Worm (Caenorhabditis elegans) whole organism, L1 larva: ENCODE data around the gene Y77E11A.8.

ENCODE experiments used
- C04F5.9 ChIP-seq: sonication (generic microtip); optimal IDR thresholded peaks from 2 replicates; lab custom pipeline; 2016; ENCODE audit warnings: missing genetic modification characterization, missing compliant biosample characterization
- C16A3.4 ChIP-seq: fragments of 150-350 bp; optimal IDR thresholded peaks from 2 replicates; lab custom pipeline; 2014; ENCODE audit warnings: missing biosample characterization, missing genetic modification characterization
- F16B12.6 ChIP-seq: fragments of 150-350 bp; optimal IDR thresholded peaks from 2 replicates; lab custom pipeline; 2014; ENCODE audit warnings: missing biosample characterization, missing genetic modification characterization
- aha-1 ChIP-seq: fragments of 150-350 bp; optimal IDR thresholded peaks from 2 replicates; lab custom pipeline; 2014; ENCODE audit warnings: missing biosample characterization, missing genetic modification characterization
- alr-1 ChIP-seq: fragments of 200-800 bp; sonication (Bioruptor generic); optimal IDR thresholded peaks from 2 replicates; lab custom pipeline; 2018; ENCODE audit warnings: borderline replicate concordance, mild to moderate bottlenecking, missing genetic modification characterization, missing compliant biosample characterization
- aly-2 ChIP-seq: fragments of 150-350 bp; optimal IDR thresholded peaks from 2 replicates; lab custom pipeline; 2014; ENCODE audit warnings: missing biosample characterization, missing genetic modification characterization
- ama-1 ChIP-seq: fragments of 150-350 bp; optimal IDR thresholded peaks from 2 replicates; lab custom pipeline; 2014
- ceh-82 ChIP-seq, 3 experiments: fragments of 150-350 bp in 1 of 3; sonication (generic microtip) in 2 of 3; optimal IDR thresholded peaks; 2 replicates each; lab custom pipeline; 2014 to 2017; ENCODE audit warnings: missing biosample characterization in 3 of 3, missing genetic modification characterization in 3 of 3
- ceh-88 ChIP-seq: fragments of 200-800 bp; sonication (Bioruptor generic); IDR thresholded peaks from 2 replicates; pipeline ENCODE4 v1.3.6; 2022; ENCODE audit warnings: missing genetic modification characterization, missing compliant biosample characterization
- ces-1 ChIP-seq: fragments of 150-350 bp; optimal IDR thresholded peaks from 2 replicates; lab custom pipeline; 2014; ENCODE audit warnings: missing biosample characterization, missing genetic modification reagents, missing genetic modification characterization
- dsc-1 ChIP-seq: sonication (generic microtip); optimal IDR thresholded peaks from 2 replicates; lab custom pipeline; 2016; ENCODE audit warnings: mild to moderate bottlenecking, missing genetic modification characterization, missing compliant biosample characterization
- egl-13 ChIP-seq: sonication (generic microtip); optimal IDR thresholded peaks from 2 replicates; lab custom pipeline; 2016; ENCODE audit warnings: missing genotype, missing genetic modification reagents, missing genetic modification characterization, missing compliant biosample characterization
- egl-27 ChIP-seq, 2 experiments: fragments of 150-350 bp in 1 of 2; sonication (generic microtip); optimal IDR thresholded peaks; 3 replicates each; lab custom pipeline; 2017 to 2018; ENCODE audit warnings: missing biosample characterization in 2 of 2, missing genetic modification characterization in 2 of 2, missing genetic modification reagents in 2 of 2
- ets-5 ChIP-seq: fragments of 200-800 bp; sonication (Bioruptor generic); IDR thresholded peaks from 2 replicates; pipeline ENCODE4 v1.3.6; 2022; ENCODE audit warnings: missing genetic modification characterization, missing compliant biosample characterization
- fkh-10 ChIP-seq: sonication (generic microtip); optimal IDR thresholded peaks from 2 replicates; lab custom pipeline; 2017; ENCODE audit warnings: missing biosample characterization, missing genetic modification reagents, missing genetic modification characterization
- fkh-4 ChIP-seq: sonication (generic microtip); optimal IDR thresholded peaks from 2 replicates; lab custom pipeline; 2016; ENCODE audit warnings: missing compliant biosample characterization, missing genetic modification characterization, borderline replicate concordance
- fkh-8 ChIP-seq: sonication (generic microtip); optimal IDR thresholded peaks from 2 replicates; lab custom pipeline; 2016; ENCODE audit warnings: mild to moderate bottlenecking, missing genetic modification characterization, missing compliant biosample characterization
- hlh-4 ChIP-seq: sonication (generic microtip); optimal IDR thresholded peaks from 2 replicates; lab custom pipeline; 2016; ENCODE audit warnings: mild to moderate bottlenecking, missing genetic modification characterization, missing compliant biosample characterization
- isw-1 ChIP-seq: fragments of 200-800 bp; sonication (Bioruptor generic); IDR thresholded peaks from 2 replicates; pipeline ENCODE4 v1.3.6; 2022; ENCODE audit warnings: missing genetic modification characterization, missing compliant biosample characterization
- jun-1 ChIP-seq: fragments of 150-350 bp; optimal IDR thresholded peaks from 2 replicates; lab custom pipeline; 2014; ENCODE audit warnings: missing biosample characterization, missing genetic modification reagents, missing genetic modification characterization
- lin-13 ChIP-seq: fragments of 150-350 bp; optimal IDR thresholded peaks from 2 replicates; lab custom pipeline; 2014; ENCODE audit warnings: missing biosample characterization, missing genetic modification reagents, missing genetic modification characterization
- lin-14 ChIP-seq: fragments of 200-800 bp; sonication (Bioruptor generic); optimal IDR thresholded peaks from 2 replicates; lab custom pipeline; 2018; ENCODE audit warnings: mild to moderate bottlenecking, missing genetic modification characterization, moderate library complexity, missing compliant biosample characterization
- lin-15B ChIP-seq: fragments of 150-350 bp; sonication (generic microtip); optimal IDR thresholded peaks from 3 replicates; lab custom pipeline; 2014; ENCODE audit warnings: missing biosample characterization, missing genetic modification characterization
- lin-35 ChIP-seq, 2 experiments: fragments of 150-350 bp; optimal IDR thresholded peaks; 2 replicates each; lab custom pipeline; 2014; ENCODE audit warnings: missing biosample characterization in 2 of 2, missing genetic modification characterization in 2 of 2, missing genetic modification reagents in 2 of 2
- lir-3 ChIP-seq: sonication (generic microtip); optimal IDR thresholded peaks from 2 replicates; lab custom pipeline; 2016; ENCODE audit warnings: mild to moderate bottlenecking, missing genetic modification characterization, moderate library complexity, missing compliant biosample characterization; ENCODE audit not compliant: poor library complexity
- mdl-1 ChIP-seq, 2 experiments: fragments of 150-350 bp; optimal IDR thresholded peaks; 2 replicates each; lab custom pipeline; 2014 to 2017; ENCODE audit warnings: missing biosample characterization in 2 of 2, missing genetic modification characterization in 2 of 2, inconsistent platforms in 1 of 2
- mef-2 ChIP-seq: fragments of 150-350 bp; optimal IDR thresholded peaks from 2 replicates; lab custom pipeline; 2014; ENCODE audit warnings: missing biosample characterization, missing genetic modification characterization
- mep-1 ChIP-seq: fragments of 150-350 bp; optimal IDR thresholded peaks from 2 replicates; lab custom pipeline; 2014; ENCODE audit warnings: missing biosample characterization, missing genetic modification characterization
- nhr-12 ChIP-seq: sonication (generic microtip); optimal IDR thresholded peaks from 2 replicates; lab custom pipeline; 2017; ENCODE audit warnings: missing biosample characterization, missing genetic modification characterization
- nhr-19 ChIP-seq: fragments of 200-800 bp; sonication (Bioruptor generic); conservative IDR thresholded peaks from 2 replicates; pipeline ENCODE4 v1.3.6; 2022; ENCODE audit warnings: missing genetic modification characterization, missing compliant biosample characterization
- nhr-20 ChIP-seq: sonication (generic microtip); optimal IDR thresholded peaks from 2 replicates; lab custom pipeline; 2016; ENCODE audit warnings: mild to moderate bottlenecking, missing genetic modification characterization, missing compliant biosample characterization
- nhr-28 ChIP-seq: fragments of 150-350 bp; optimal IDR thresholded peaks from 2 replicates; lab custom pipeline; 2014; ENCODE audit warnings: missing biosample characterization, missing genetic modification characterization
- nhr-76 ChIP-seq: sonication (generic microtip); optimal IDR thresholded peaks from 2 replicates; lab custom pipeline; 2017; ENCODE audit warnings: missing biosample characterization, missing genetic modification characterization
- nhr-77 ChIP-seq: fragments of 150-350 bp; optimal IDR thresholded peaks from 2 replicates; lab custom pipeline; 2014; ENCODE audit warnings: missing biosample characterization, missing genetic modification characterization
- nhr-84 ChIP-seq: sonication (generic microtip); optimal IDR thresholded peaks from 2 replicates; lab custom pipeline; 2017; ENCODE audit warnings: missing biosample characterization, missing genetic modification characterization
- nhr-85 ChIP-seq: sonication (generic microtip); peaks from one replicate; lab custom pipeline; 2016; ENCODE audit warnings: missing genetic modification characterization, inconsistent platforms, missing compliant biosample characterization
- nhr-90 ChIP-seq: sonication (generic microtip); optimal IDR thresholded peaks from 2 replicates; lab custom pipeline; 2016; ENCODE audit warnings: mild to moderate bottlenecking, missing genetic modification characterization, missing compliant biosample characterization; ENCODE audit not compliant: poor library complexity
- pag-3 ChIP-seq: sonication (generic microtip); optimal IDR thresholded peaks from 2 replicates; lab custom pipeline; 2017; ENCODE audit warnings: missing genetic modification characterization, mild to moderate bottlenecking, missing compliant biosample characterization, antibody characterized with exemption, borderline replicate concordance; ENCODE audit not compliant: insufficient read depth
- pax-3 ChIP-seq: fragments of 200-800 bp; sonication (Bioruptor generic); optimal IDR thresholded peaks from 2 replicates; lab custom pipeline; 2018; ENCODE audit warnings: mild to moderate bottlenecking, missing genetic modification characterization, moderate library complexity, missing compliant biosample characterization
- pqm-1 ChIP-seq: sonication (generic microtip); optimal IDR thresholded peaks from 3 replicates; lab custom pipeline; 2017; ENCODE audit warnings: missing biosample characterization, missing genetic modification characterization
- rnt-1 ChIP-seq: sonication (generic microtip); optimal IDR thresholded peaks from 2 replicates; lab custom pipeline; 2016; ENCODE audit warnings: mild to moderate bottlenecking, missing genetic modification characterization, moderate library complexity, missing compliant biosample characterization
- skn-1 ChIP-seq: fragments of 150-350 bp; optimal IDR thresholded peaks from 2 replicates; lab custom pipeline; 2014; ENCODE audit warnings: missing biosample characterization, missing genetic modification characterization
- snpc-4 ChIP-seq: fragments of 150-350 bp; optimal IDR thresholded peaks from 2 replicates; lab custom pipeline; 2014; ENCODE audit warnings: missing biosample characterization, missing genetic modification characterization
- sox-4 ChIP-seq: sonication (generic microtip); optimal IDR thresholded peaks from 2 replicates; lab custom pipeline; 2016; ENCODE audit warnings: missing genetic modification characterization, missing compliant biosample characterization
- sptf-1 ChIP-seq: fragments of 150-350 bp; optimal IDR thresholded peaks from 2 replicates; lab custom pipeline; 2014; ENCODE audit warnings: missing biosample characterization, missing genetic modification characterization
- swsn-7 ChIP-seq: sonication (generic microtip); optimal IDR thresholded peaks from 2 replicates; lab custom pipeline; 2016; ENCODE audit warnings: missing genetic modification characterization, missing compliant biosample characterization
- tbx-2 ChIP-seq: sonication (generic microtip); optimal IDR thresholded peaks from 2 replicates; lab custom pipeline; 2016; ENCODE audit warnings: missing genetic modification characterization, missing compliant biosample characterization
- tlp-1 ChIP-seq: fragments of 150-350 bp; optimal IDR thresholded peaks from 2 replicates; lab custom pipeline; 2014; ENCODE audit warnings: missing biosample characterization, missing genetic modification characterization
- unc-130 ChIP-seq: fragments of 150-350 bp; optimal IDR thresholded peaks from 2 replicates; lab custom pipeline; 2017; ENCODE audit warnings: missing biosample characterization, missing genetic modification characterization, inconsistent platforms
- unc-62 ChIP-seq: fragments of 150-350 bp; optimal IDR thresholded peaks from 2 replicates; lab custom pipeline; 2014; ENCODE audit warnings: missing biosample characterization, missing genetic modification reagents, missing genetic modification characterization
- unc-86 ChIP-seq: sonication (generic microtip); optimal IDR thresholded peaks from 2 replicates; lab custom pipeline; 2016; ENCODE audit warnings: missing genetic modification characterization, missing compliant biosample characterization
- unc-98 ChIP-seq: fragments of 200-800 bp; sonication (Bioruptor generic); IDR thresholded peaks from 2 replicates; pipeline ENCODE4 v1.3.6; 2022; ENCODE audit warnings: missing genetic modification characterization, missing compliant biosample characterization
- zag-1 ChIP-seq: fragments of 150-350 bp; optimal IDR thresholded peaks from 2 replicates; lab custom pipeline; 2014; ENCODE audit warnings: missing biosample characterization, missing genetic modification characterization
- zip-4 ChIP-seq: fragments of 200-800 bp; sonication (Bioruptor generic); optimal IDR thresholded peaks from 2 replicates; lab custom pipeline; 2018; ENCODE audit warnings: mild to moderate bottlenecking, missing genetic modification characterization, moderate library complexity, missing compliant biosample characterization
- ztf-11 ChIP-seq, 2 experiments: sonication (generic microtip); optimal IDR thresholded peaks; 2 replicates each; lab custom pipeline; 2016 to 2017; ENCODE audit warnings: missing genetic modification characterization in 2 of 2, missing biosample characterization in 1 of 2, missing compliant biosample characterization in 1 of 2

The Y77E11A.8 gene

ce11 chrIV:1389021-1389420, 35.8 kb downstream of the Y77E11A.8 start (continued):
- TF ChIP-seq egl-27 (tag; optimal IDR thresholded peaks at IDR 0.05; lab: Kevin White, UChicago): no peak
- no peak for TF ChIP-seq C16A3.4 (tag; lab: Kevin White, UChicago)
- no peak for TF ChIP-seq ama-1 (lab: Kevin White, UChicago)
- TF ChIP-seq lin-35 (GFP tag; optimal IDR thresholded peaks at IDR 0.05; lab: Kevin White, UChicago): no peak
- TF ChIP-seq lin-15B (tag; lab: Kevin White, UChicago): no peak
- TF ChIP-seq unc-98 (GFP tag; lab: Robert Waterston, UW): no peak
- no peak for TF ChIP-seq pqm-1 (tag; lab: Kevin White, UChicago)
- no peak for TF ChIP-seq nhr-12 (tag; lab: Kevin White, UChicago)
- TF ChIP-seq nhr-20: peak; percentile 71
- TF ChIP-seq F16B12.6 (tag; lab: Kevin White, UChicago): no peak
- TF ChIP-seq swsn-7: peak; percentile 9
- TF ChIP-seq fkh-4: no peak
- no peak for TF ChIP-seq aha-1 (tag; lab: Kevin White, UChicago)
- TF ChIP-seq nhr-90: peak; percentile 41
- TF ChIP-seq pax-3 (tag; lab: Kevin White, UChicago): no peak
- TF ChIP-seq fkh-10 (GFP tag; lab: Kevin White, UChicago): no peak
- no peak for TF ChIP-seq ceh-88 (GFP tag; lab: Robert Waterston, UW)
- peak; percentile 89 for TF ChIP-seq nhr-85 (tag; lab: Kevin White, UChicago)
- peak; percentile 7 for TF ChIP-seq mep-1
- TF ChIP-seq fkh-8 (tag; lab: Kevin White, UChicago): no peak
- TF ChIP-seq tbx-2 (tag; lab: Kevin White, UChicago): no peak
- TF ChIP-seq mdl-1 (tag; optimal IDR thresholded peaks at IDR 0.05; lab: Kevin White, UChicago): peak in 1 of 2 experiments; percentile 3
- no peak for TF ChIP-seq jun-1 (tag; lab: Kevin White, UChicago)
- no peak for TF ChIP-seq snpc-4
- no peak for TF ChIP-seq tlp-1
- no peak for TF ChIP-seq nhr-77 (tag; lab: Kevin White, UChicago)
- no peak for TF ChIP-seq nhr-76 (tag; lab: Kevin White, UChicago)
- TF ChIP-seq pag-3: no peak
- no peak for TF ChIP-seq dsc-1 (tag; lab: Kevin White, UChicago)
- no peak for TF ChIP-seq skn-1 (tag; lab: Kevin White, UChicago)
- no peak for TF ChIP-seq egl-13 (tag; lab: Kevin White, UChicago)
- TF ChIP-seq sptf-1 (tag; lab: Kevin White, UChicago): no peak
- no peak for TF ChIP-seq ceh-82 (tag; optimal IDR thresholded peaks at IDR 0.05; lab: Kevin White, UChicago)
- peak; percentile 28 for TF ChIP-seq nhr-19
- no peak for TF ChIP-seq unc-62 (GFP tag; lab: Kevin White, UChicago)
- TF ChIP-seq lin-14 (GFP tag; lab: Kevin White, UChicago): peak; percentile 64
- TF ChIP-seq ces-1 (GFP tag; lab: Kevin White, UChicago): no peak
- no peak for TF ChIP-seq zag-1 (tag; lab: Kevin White, UChicago)
- no peak for TF ChIP-seq rnt-1 (tag; lab: Kevin White, UChicago)
- no peak for TF ChIP-seq ztf-11 (tag; optimal IDR thresholded peaks at IDR 0.05; lab: Kevin White, UChicago)
- no peak for TF ChIP-seq alr-1 (tag; lab: Kevin White, UChicago)
- no peak for TF ChIP-seq hlh-4 (tag; lab: Kevin White, UChicago)
- TF ChIP-seq mef-2 (tag; lab: Kevin White, UChicago): no peak
- TF ChIP-seq C04F5.9 (tag; lab: Kevin White, UChicago): no peak
- no peak for TF ChIP-seq ets-5 (GFP tag; lab: Robert Waterston, UW)
- no peak for TF ChIP-seq lin-13 (GFP tag; lab: Kevin White, UChicago)
- no peak for TF ChIP-seq sox-4
- TF ChIP-seq isw-1 (GFP tag; lab: Robert Waterston, UW): no peak
- no peak for TF ChIP-seq unc-130 (tag; lab: Kevin White, UChicago)
- TF ChIP-seq unc-86 (tag; lab: Kevin White, UChicago): no peak
- TF ChIP-seq nhr-84 (tag; lab: Kevin White, UChicago): no peak
- no peak for TF ChIP-seq aly-2 (tag; lab: Kevin White, UChicago)
- no peak for TF ChIP-seq zip-4 (GFP tag; lab: Kevin White, UChicago)
- no peak for TF ChIP-seq lir-3
- TF ChIP-seq nhr-28: no peak
